Worm (Caenorhabditis elegans) whole organism, L1 larva: ENCODE results near the gene pwp-1.
A peak's percentile ranks its signal among the peaks of the same experiment; 100 is the strongest.

Experiments
- ama-1 ChIP-seq: fragments of 150-350 bp; optimal IDR thresholded peaks from 2 replicates; lab custom pipeline; 2014
- ceh-82 ChIP-seq, 3 experiments: fragments of 150-350 bp in 1 of 3; sonication (generic microtip) in 2 of 3; optimal IDR thresholded peaks; 2 replicates each; lab custom pipeline; 2014 to 2017; ENCODE audit warnings: missing biosample characterization in 3 of 3, missing genetic modification characterization in 3 of 3
- fos-1 ChIP-seq: fragments of 150-350 bp; optimal IDR thresholded peaks from 2 replicates; lab custom pipeline; 2014; ENCODE audit warnings: missing biosample characterization, missing genetic modification characterization
- lsy-2 ChIP-seq, 2 experiments: fragments of 150-350 bp; optimal IDR thresholded peaks; 2 replicates each; lab custom pipeline; 2014; ENCODE audit warnings: missing biosample characterization in 2 of 2, missing genetic modification characterization in 2 of 2
- nhr-11 ChIP-seq: fragments of 150-350 bp; optimal IDR thresholded peaks from 2 replicates; lab custom pipeline; 2014; ENCODE audit warnings: missing biosample characterization, missing genetic modification characterization
- nhr-12 ChIP-seq: sonication (generic microtip); optimal IDR thresholded peaks from 2 replicates; lab custom pipeline; 2017; ENCODE audit warnings: missing biosample characterization, missing genetic modification characterization
- nhr-237 ChIP-seq: fragments of 150-350 bp; optimal IDR thresholded peaks from 2 replicates; lab custom pipeline; 2014; ENCODE audit warnings: missing biosample characterization, missing genetic modification characterization
- nhr-77 ChIP-seq: fragments of 150-350 bp; optimal IDR thresholded peaks from 2 replicates; lab custom pipeline; 2014; ENCODE audit warnings: missing biosample characterization, missing genetic modification characterization
- snu-23 ChIP-seq: sonication (generic microtip); optimal IDR thresholded peaks from 2 replicates; lab custom pipeline; 2016; ENCODE audit warnings: missing genetic modification characterization, missing compliant biosample characterization
- unc-130 ChIP-seq: fragments of 150-350 bp; optimal IDR thresholded peaks from 2 replicates; lab custom pipeline; 2017; ENCODE audit warnings: missing biosample characterization, missing genetic modification characterization, inconsistent platforms
- unc-62 ChIP-seq: fragments of 150-350 bp; optimal IDR thresholded peaks from 2 replicates; lab custom pipeline; 2014; ENCODE audit warnings: missing biosample characterization, missing genetic modification reagents, missing genetic modification characterization

ce11 chrIV:13272494-13272893 lies 36.1 kb upstream of the pwp-1 start, which contains the start of gene unc-26:
- TF ChIP-seq unc-130 (no peak), nhr-77 (tag; lab: Kevin White, UChicago) (no peak), unc-62 (no peak), lsy-2 (tag; optimal IDR thresholded peaks at IDR 0.05; lab: Kevin White, UChicago) (peak; percentile 32 to 45), fos-1 (tag; lab: Kevin White, UChicago) (no peak), snu-23 (peak; percentile 43), nhr-12 (tag; lab: Kevin White, UChicago) (no peak), ceh-82 (tag; optimal IDR thresholded peaks at IDR 0.05; lab: Kevin White, UChicago) (peak in 1 of 3 experiments; percentile 63), ama-1 (lab: Kevin White, UChicago) (no peak), nhr-237 (tag; lab: Kevin White, UChicago) (no peak), nhr-11 (tag; lab: Kevin White, UChicago) (no peak)
